Worm (Caenorhabditis elegans): ENCODE results near the gene rab-14.

rab-14 gene

ce11 chrX:15604236-15604635, 2.2 kb downstream of the rab-14 start:
- TF ChIP-seq ceh-9 (tag; optimal IDR thresholded peaks at IDR 0.05) (no peak), unc-62 (GFP tag; optimal IDR thresholded peaks at IDR 0.05) (no peak), ceh-16 (tag; optimal IDR thresholded peaks at IDR 0.05) (no peak), ZK546.5 (tag; optimal IDR thresholded peaks at IDR 0.05) (no peak), R02D3.7 (tag; optimal IDR thresholded peaks at IDR 0.05) (no peak), nhr-43 (tag; optimal IDR thresholded peaks at IDR 0.05; ENCODE audit: poor library complexity, severe bottlenecking) (no peak), ztf-11 (tag; optimal IDR thresholded peaks at IDR 0.05) (no peak), fkh-10 (GFP tag; optimal IDR thresholded peaks at IDR 0.05) (no peak), ceh-28 (tag; optimal IDR thresholded peaks at IDR 0.05) (no peak), mdl-1 (tag; optimal IDR thresholded peaks at IDR 0.05) (no peak), egl-27 (tag; optimal IDR thresholded peaks at IDR 0.05) (no peak), aly-2 (tag; optimal IDR thresholded peaks at IDR 0.05) (no peak), nhr-23 (tag; optimal IDR thresholded peaks at IDR 0.05) (no peak), nhr-25 (tag; optimal IDR thresholded peaks at IDR 0.05) (no peak), nhr-12 (tag; optimal IDR thresholded peaks at IDR 0.05) (no peak), nhr-11 (tag; optimal IDR thresholded peaks at IDR 0.05) (no peak)

- peak; percentile 80 for TF ChIP-seq hmg-11 (tag; optimal IDR thresholded peaks at IDR 0.05)
- TF ChIP-seq unc-62 (GFP tag; optimal IDR thresholded peaks at IDR 0.05), result no peak
- TF ChIP-seq nfya-1 (tag; optimal IDR thresholded peaks at IDR 0.05; ENCODE audit: insufficient read depth), result peak; percentile 64
- TF ChIP-seq mdl-1 (tag; optimal IDR thresholded peaks at IDR 0.05), result peak; percentile 11
- peak; percentile 23 for TF ChIP-seq lin-15B (tag; optimal IDR thresholded peaks at IDR 0.05)
- TF ChIP-seq lin-39 (tag; optimal IDR thresholded peaks at IDR 0.05), result peak; percentile 80
- TF ChIP-seq fkh-10 (GFP tag; optimal IDR thresholded peaks at IDR 0.05), result peak; percentile 20
- TF ChIP-seq skn-1 (tag; optimal IDR thresholded peaks at IDR 0.05), result peak; percentile 32
- TF ChIP-seq nhr-11 (tag; optimal IDR thresholded peaks at IDR 0.05), result no peak
- TF ChIP-seq tbx-2 (tag; optimal IDR thresholded peaks at IDR 0.05), result no peak
- no peak for TF ChIP-seq ceh-9 (tag; optimal IDR thresholded peaks at IDR 0.05)
Measured at ce11 chrX:15600512-15601117, 5.8 kb downstream of the rab-14 start, which contains the start of gene ent-2. Gene ent-2, plus strand, starts transcription at chrX:15601067.

DNA sequence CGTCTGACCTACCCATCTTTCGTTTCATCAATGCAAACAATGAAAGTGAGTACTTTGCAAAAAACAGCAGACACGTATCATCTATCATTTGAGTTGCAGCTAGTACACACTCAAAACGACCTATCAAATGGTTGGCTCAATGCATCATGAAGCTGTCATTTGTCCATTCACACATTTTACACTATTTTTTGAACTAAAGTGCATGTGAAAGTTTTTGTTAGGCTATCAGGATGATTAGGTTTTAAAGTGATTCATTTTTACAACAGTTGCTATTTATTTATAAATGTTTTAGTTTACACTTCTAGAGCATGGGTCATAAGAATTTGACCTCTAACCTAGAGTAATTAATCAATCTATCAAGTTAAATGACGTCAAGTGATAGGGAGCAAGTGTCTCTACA, 6.5 kb downstream of the rab-14 start:
- TF ChIP-seq egl-27 (tag; optimal IDR thresholded peaks at IDR 0.05) (no peak), aly-2 (tag; optimal IDR thresholded peaks at IDR 0.05) (no peak), nhr-23 (tag; optimal IDR thresholded peaks at IDR 0.05) (no peak), elt-2 (tag; optimal IDR thresholded peaks at IDR 0.05) (no peak), ceh-9 (tag; optimal IDR thresholded peaks at IDR 0.05) (no peak), ceh-28 (tag; optimal IDR thresholded peaks at IDR 0.05) (no peak), snpc-4 (tag; optimal IDR thresholded peaks at IDR 0.05) (no peak), ztf-11 (tag; optimal IDR thresholded peaks at IDR 0.05) (no peak), hmg-11 (tag; optimal IDR thresholded peaks at IDR 0.05) (no peak)

DNA sequence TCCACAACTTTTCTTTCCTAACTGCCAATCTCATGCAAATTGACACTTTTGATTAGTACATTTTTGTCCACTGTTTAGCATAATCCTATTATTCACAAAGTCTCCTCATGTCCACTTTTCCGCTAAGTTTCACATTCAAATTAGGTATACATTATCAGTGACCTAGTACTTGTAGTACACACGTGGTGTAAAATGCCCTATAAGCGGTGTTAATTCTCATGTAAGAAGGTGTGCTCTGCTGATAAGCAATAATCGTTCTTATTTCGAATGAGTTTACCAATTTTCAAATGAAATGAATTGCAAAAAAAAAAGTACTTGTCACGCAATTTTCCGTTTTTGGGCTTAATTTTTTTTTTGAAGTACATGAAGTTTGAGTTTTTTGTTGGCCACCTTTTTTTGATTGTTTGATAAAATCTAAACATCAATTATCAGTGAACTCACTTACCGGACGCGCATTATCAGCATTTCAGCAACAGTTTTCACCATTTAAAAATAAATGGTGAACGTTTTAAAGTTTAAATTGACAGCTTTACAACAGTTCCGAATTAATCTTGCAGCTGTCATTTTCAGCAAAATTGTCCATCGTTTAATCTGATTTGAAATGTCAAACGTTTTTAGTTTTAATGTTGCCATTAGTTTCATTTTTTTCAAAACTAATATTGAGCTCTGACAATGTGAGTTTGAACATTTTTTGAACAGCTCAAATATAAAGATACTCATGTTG, 7.6 kb downstream of the rab-14 start:
- peak; percentile 18 for TF ChIP-seq pha-4 (tag; optimal IDR thresholded peaks at IDR 0.05)
- TF ChIP-seq fkh-2 (tag; optimal IDR thresholded peaks at IDR 0.05), result no peak
- peak; percentile 76 for TF ChIP-seq elt-2 (tag; optimal IDR thresholded peaks at IDR 0.05)
- peak; percentile 45 for TF ChIP-seq pqm-1 (tag; optimal IDR thresholded peaks at IDR 0.05)

- TF ChIP-seq nhr-76 (tag; optimal IDR thresholded peaks at IDR 0.05) (no peak), fkh-2 (tag; optimal IDR thresholded peaks at IDR 0.05) (no peak)
Measured at ce11 chrX:15597077-15597476, 9.4 kb downstream of the rab-14 start, which contains the start of gene K09A9.8. Gene K09A9.8, minus strand, starts transcription at chrX:15597177.

ce11 chrX:15594019-15594418, 12.4 kb downstream of the rab-14 start:
- TF ChIP-seq jun-1 (tag; optimal IDR thresholded peaks at IDR 0.05) (no peak), pqm-1 (tag; optimal IDR thresholded peaks at IDR 0.05) (no peak), ama-1 (optimal IDR thresholded peaks at IDR 0.05) (no peak), nhr-12 (tag; optimal IDR thresholded peaks at IDR 0.05) (no peak), snpc-4 (tag; optimal IDR thresholded peaks at IDR 0.05) (no peak), skn-1 (tag; optimal IDR thresholded peaks at IDR 0.05) (no peak), R02D3.7 (tag; optimal IDR thresholded peaks at IDR 0.05) (no peak), daf-12 (tag; optimal IDR thresholded peaks at IDR 0.05) (no peak), unc-62 (GFP tag; optimal IDR thresholded peaks at IDR 0.05) (no peak), nhr-28 (tag; optimal IDR thresholded peaks at IDR 0.05) (no peak), nhr-67 (tag; optimal IDR thresholded peaks at IDR 0.05) (no peak), nhr-23 (tag; optimal IDR thresholded peaks at IDR 0.05) (no peak), lin-15B (tag; optimal IDR thresholded peaks at IDR 0.05) (no peak), nhr-76 (tag; optimal IDR thresholded peaks at IDR 0.05) (no peak), elt-2 (tag; optimal IDR thresholded peaks at IDR 0.05) (no peak), ceh-82 (tag; optimal IDR thresholded peaks at IDR 0.05) (no peak)
